Worm (Caenorhabditis elegans) whole organism, L1 larva: ENCODE measurements around the gene pqn-29.

ENCODE experiments used
- C16A3.4 ChIP-seq: fragments of 150-350 bp; optimal IDR thresholded peaks from 2 replicates; lab custom pipeline; 2014; ENCODE audit warnings: missing biosample characterization, missing genetic modification characterization
- F16B12.6 ChIP-seq: fragments of 150-350 bp; optimal IDR thresholded peaks from 2 replicates; lab custom pipeline; 2014; ENCODE audit warnings: missing biosample characterization, missing genetic modification characterization
- Y116A8C.19 ChIP-seq: sonication (generic microtip); optimal IDR thresholded peaks from 2 replicates; lab custom pipeline; 2016; ENCODE audit warnings: missing compliant biosample characterization, missing genetic modification characterization, borderline replicate concordance
- alr-1 ChIP-seq: fragments of 200-800 bp; sonication (Bioruptor generic); optimal IDR thresholded peaks from 2 replicates; lab custom pipeline; 2018; ENCODE audit warnings: borderline replicate concordance, mild to moderate bottlenecking, missing genetic modification characterization, missing compliant biosample characterization
- blmp-1 ChIP-seq: fragments of 150-350 bp; optimal IDR thresholded peaks from 2 replicates; lab custom pipeline; 2014; ENCODE audit warnings: missing biosample characterization, missing genetic modification characterization
- ceh-8 ChIP-seq: fragments of 200-800 bp; sonication (Bioruptor generic); optimal IDR thresholded peaks from 2 replicates; lab custom pipeline; 2018; ENCODE audit warnings: mild to moderate bottlenecking, missing genetic modification characterization, moderate library complexity, missing compliant biosample characterization
- ceh-82 ChIP-seq, 3 experiments: fragments of 150-350 bp in 1 of 3; sonication (generic microtip) in 2 of 3; optimal IDR thresholded peaks; 2 replicates each; lab custom pipeline; 2014 to 2017; ENCODE audit warnings: missing biosample characterization in 3 of 3, missing genetic modification characterization in 3 of 3
- dpl-1 ChIP-seq, 3 experiments: fragments of 150-350 bp in 2 of 3; sonication (generic microtip) in 1 of 3; optimal IDR thresholded peaks; 2 replicates each; lab custom pipeline; 2014 to 2017; ENCODE audit warnings: missing biosample characterization in 3 of 3, missing genetic modification characterization in 3 of 3, missing genetic modification reagents in 3 of 3
- efl-1 ChIP-seq, 4 experiments: fragments of 150-350 bp; optimal IDR thresholded peaks in 3 of 4; peaks in 1 of 4; 1 replicate in 1 of 4; 2 replicates in 3 of 4; lab custom pipeline; 2014; ENCODE audit warnings: missing biosample characterization in 2 of 4, missing genetic modification characterization in 2 of 4, missing genetic modification reagents in 2 of 4
- efl-3 ChIP-seq: fragments of 200-800 bp; sonication (Bioruptor generic); optimal IDR thresholded peaks from 2 replicates; lab custom pipeline; 2018; ENCODE audit warnings: mild to moderate bottlenecking, missing genetic modification characterization, missing compliant biosample characterization
- egl-13 ChIP-seq: sonication (generic microtip); optimal IDR thresholded peaks from 2 replicates; lab custom pipeline; 2016; ENCODE audit warnings: missing genotype, missing genetic modification reagents, missing genetic modification characterization, missing compliant biosample characterization
- elt-2 ChIP-seq: sonication (generic microtip); optimal IDR thresholded peaks from 2 replicates; lab custom pipeline; 2016; ENCODE audit warnings: missing genetic modification characterization, mild to moderate bottlenecking, inconsistent platforms, missing compliant biosample characterization, missing genetic modification reagents
- elt-3 ChIP-seq, 6 experiments: fragments of 150-350 bp in 1 of 6; sonication (generic microtip); optimal IDR thresholded peaks; 2 replicates each; lab custom pipeline; 2017 to 2018; ENCODE audit warnings: missing biosample characterization in 6 of 6, missing genetic modification characterization in 6 of 6, inconsistent platforms in 1 of 6
- ets-5 ChIP-seq: fragments of 200-800 bp; sonication (Bioruptor generic); IDR thresholded peaks from 2 replicates; pipeline ENCODE4 v1.3.6; 2022; ENCODE audit warnings: missing genetic modification characterization, missing compliant biosample characterization
- fkh-4 ChIP-seq: sonication (generic microtip); optimal IDR thresholded peaks from 2 replicates; lab custom pipeline; 2016; ENCODE audit warnings: missing compliant biosample characterization, missing genetic modification characterization, borderline replicate concordance
- fos-1 ChIP-seq: fragments of 150-350 bp; optimal IDR thresholded peaks from 2 replicates; lab custom pipeline; 2014; ENCODE audit warnings: missing biosample characterization, missing genetic modification characterization
- isw-1 ChIP-seq: fragments of 200-800 bp; sonication (Bioruptor generic); IDR thresholded peaks from 2 replicates; pipeline ENCODE4 v1.3.6; 2022; ENCODE audit warnings: missing genetic modification characterization, missing compliant biosample characterization
- lin-14 ChIP-seq: fragments of 200-800 bp; sonication (Bioruptor generic); optimal IDR thresholded peaks from 2 replicates; lab custom pipeline; 2018; ENCODE audit warnings: mild to moderate bottlenecking, missing genetic modification characterization, moderate library complexity, missing compliant biosample characterization
- lin-39 ChIP-seq: fragments of 150-350 bp; optimal IDR thresholded peaks from 2 replicates; lab custom pipeline; 2014; ENCODE audit warnings: missing biosample characterization, missing genetic modification reagents, missing genetic modification characterization
- lsy-2 ChIP-seq, 2 experiments: fragments of 150-350 bp; optimal IDR thresholded peaks; 2 replicates each; lab custom pipeline; 2014; ENCODE audit warnings: missing biosample characterization in 2 of 2, missing genetic modification characterization in 2 of 2
- mab-9 ChIP-seq: fragments of 200-800 bp; sonication (Bioruptor generic); IDR thresholded peaks from 2 replicates; pipeline ENCODE4 v1.3.6; 2022; ENCODE audit warnings: missing genetic modification reagents, missing genetic modification characterization, missing compliant biosample characterization
- mdl-1 ChIP-seq, 2 experiments: fragments of 150-350 bp; optimal IDR thresholded peaks; 2 replicates each; lab custom pipeline; 2014 to 2017; ENCODE audit warnings: missing biosample characterization in 2 of 2, missing genetic modification characterization in 2 of 2, inconsistent platforms in 1 of 2
- mef-2 ChIP-seq: fragments of 150-350 bp; optimal IDR thresholded peaks from 2 replicates; lab custom pipeline; 2014; ENCODE audit warnings: missing biosample characterization, missing genetic modification characterization
- mep-1 ChIP-seq: fragments of 150-350 bp; optimal IDR thresholded peaks from 2 replicates; lab custom pipeline; 2014; ENCODE audit warnings: missing biosample characterization, missing genetic modification characterization
- nhr-11 ChIP-seq: fragments of 150-350 bp; optimal IDR thresholded peaks from 2 replicates; lab custom pipeline; 2014; ENCODE audit warnings: missing biosample characterization, missing genetic modification characterization
- nhr-12 ChIP-seq: sonication (generic microtip); optimal IDR thresholded peaks from 2 replicates; lab custom pipeline; 2017; ENCODE audit warnings: missing biosample characterization, missing genetic modification characterization
- nhr-19 ChIP-seq: fragments of 200-800 bp; sonication (Bioruptor generic); conservative IDR thresholded peaks from 2 replicates; pipeline ENCODE4 v1.3.6; 2022; ENCODE audit warnings: missing genetic modification characterization, missing compliant biosample characterization
- nhr-20 ChIP-seq: sonication (generic microtip); optimal IDR thresholded peaks from 2 replicates; lab custom pipeline; 2016; ENCODE audit warnings: mild to moderate bottlenecking, missing genetic modification characterization, missing compliant biosample characterization
- nhr-237 ChIP-seq: fragments of 150-350 bp; optimal IDR thresholded peaks from 2 replicates; lab custom pipeline; 2014; ENCODE audit warnings: missing biosample characterization, missing genetic modification characterization
- nhr-71 ChIP-seq: sonication (generic microtip); optimal IDR thresholded peaks from 2 replicates; lab custom pipeline; 2016; ENCODE audit warnings: mild to moderate bottlenecking, missing genetic modification characterization, moderate library complexity, missing compliant biosample characterization
- nhr-76 ChIP-seq: sonication (generic microtip); optimal IDR thresholded peaks from 2 replicates; lab custom pipeline; 2017; ENCODE audit warnings: missing biosample characterization, missing genetic modification characterization
- nhr-77 ChIP-seq: fragments of 150-350 bp; optimal IDR thresholded peaks from 2 replicates; lab custom pipeline; 2014; ENCODE audit warnings: missing biosample characterization, missing genetic modification characterization
- nhr-85 ChIP-seq: sonication (generic microtip); peaks from one replicate; lab custom pipeline; 2016; ENCODE audit warnings: missing genetic modification characterization, inconsistent platforms, missing compliant biosample characterization
- nhr-90 ChIP-seq: sonication (generic microtip); optimal IDR thresholded peaks from 2 replicates; lab custom pipeline; 2016; ENCODE audit warnings: mild to moderate bottlenecking, missing genetic modification characterization, missing compliant biosample characterization; ENCODE audit not compliant: poor library complexity
- rnt-1 ChIP-seq: sonication (generic microtip); optimal IDR thresholded peaks from 2 replicates; lab custom pipeline; 2016; ENCODE audit warnings: mild to moderate bottlenecking, missing genetic modification characterization, moderate library complexity, missing compliant biosample characterization
- snu-23 ChIP-seq: sonication (generic microtip); optimal IDR thresholded peaks from 2 replicates; lab custom pipeline; 2016; ENCODE audit warnings: missing genetic modification characterization, missing compliant biosample characterization
- sox-4 ChIP-seq: sonication (generic microtip); optimal IDR thresholded peaks from 2 replicates; lab custom pipeline; 2016; ENCODE audit warnings: missing genetic modification characterization, missing compliant biosample characterization
- sptf-1 ChIP-seq: fragments of 150-350 bp; optimal IDR thresholded peaks from 2 replicates; lab custom pipeline; 2014; ENCODE audit warnings: missing biosample characterization, missing genetic modification characterization
- sup-37 ChIP-seq: fragments of 200-800 bp; sonication (Bioruptor generic); optimal IDR thresholded peaks from 2 replicates; lab custom pipeline; 2018; ENCODE audit warnings: mild to moderate bottlenecking, missing genetic modification characterization, missing compliant biosample characterization
- swsn-7 ChIP-seq: sonication (generic microtip); optimal IDR thresholded peaks from 2 replicates; lab custom pipeline; 2016; ENCODE audit warnings: missing genetic modification characterization, missing compliant biosample characterization
- tbx-2 ChIP-seq: sonication (generic microtip); optimal IDR thresholded peaks from 2 replicates; lab custom pipeline; 2016; ENCODE audit warnings: missing genetic modification characterization, missing compliant biosample characterization
- unc-130 ChIP-seq: fragments of 150-350 bp; optimal IDR thresholded peaks from 2 replicates; lab custom pipeline; 2017; ENCODE audit warnings: missing biosample characterization, missing genetic modification characterization, inconsistent platforms
- unc-62 ChIP-seq: fragments of 150-350 bp; optimal IDR thresholded peaks from 2 replicates; lab custom pipeline; 2014; ENCODE audit warnings: missing biosample characterization, missing genetic modification reagents, missing genetic modification characterization
- zag-1 ChIP-seq: fragments of 150-350 bp; optimal IDR thresholded peaks from 2 replicates; lab custom pipeline; 2014; ENCODE audit warnings: missing biosample characterization, missing genetic modification characterization
- zip-4 ChIP-seq: fragments of 200-800 bp; sonication (Bioruptor generic); optimal IDR thresholded peaks from 2 replicates; lab custom pipeline; 2018; ENCODE audit warnings: mild to moderate bottlenecking, missing genetic modification characterization, moderate library complexity, missing compliant biosample characterization
- ztf-11 ChIP-seq, 2 experiments: sonication (generic microtip); optimal IDR thresholded peaks; 2 replicates each; lab custom pipeline; 2016 to 2017; ENCODE audit warnings: missing genetic modification characterization in 2 of 2, missing biosample characterization in 1 of 2, missing compliant biosample characterization in 1 of 2

pqn-29 gene

DNA sequence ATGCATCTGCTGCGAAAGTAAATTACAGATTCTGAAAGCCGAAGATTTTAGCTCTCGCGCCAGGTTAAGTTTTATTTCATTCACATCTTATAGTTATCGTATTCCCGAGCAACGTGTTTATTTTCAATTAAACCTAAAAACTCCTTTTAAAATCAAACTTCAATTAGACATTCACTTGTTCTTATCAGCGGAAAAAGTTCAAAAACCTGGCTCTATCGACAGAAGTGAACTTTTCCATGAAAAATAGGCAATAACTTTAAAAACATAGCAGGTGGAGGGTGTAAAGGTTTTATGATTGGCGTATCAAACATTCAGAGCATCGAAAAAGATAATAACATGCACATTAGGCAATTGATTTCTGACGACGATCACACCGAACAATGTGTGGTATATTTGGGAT is 42.8 kb upstream of the pqn-29 start, which contains the start of gene ppat-1:
TSS of gene ppat-1 (plus strand) at position 316 of the 400 bp plus-strand sequence.
- TF ChIP-seq elt-2 (tag; lab: Kevin White, UChicago) = no peak
- peak; percentile 2 for TF ChIP-seq ceh-8

DNA sequence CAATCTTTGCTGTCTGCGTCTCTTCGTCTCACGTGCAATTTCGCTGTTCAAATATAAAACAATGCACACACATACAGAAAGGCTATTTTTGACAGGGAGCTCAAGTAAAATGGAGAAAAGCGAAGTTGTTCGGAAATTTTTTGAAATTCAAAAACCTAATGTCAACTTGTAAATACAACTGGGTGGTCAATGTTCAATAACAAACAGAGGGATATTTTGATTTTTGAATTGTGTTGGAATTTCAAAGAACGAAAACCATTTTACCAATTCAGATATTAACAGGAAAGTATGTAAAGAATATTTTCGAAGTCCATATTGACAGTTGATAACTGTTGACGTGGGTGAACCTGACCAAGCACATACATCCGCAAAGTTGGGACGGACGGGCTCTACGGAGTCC is 42.2 kb upstream of the pqn-29 start, which contains the start of gene tag-243:
TSS of gene tag-243 (minus strand) at position 101 of the 400 bp plus-strand sequence.
- TF ChIP-seq fkh-4 (tag; lab: Kevin White, UChicago) (no peak), nhr-11 (tag; lab: Kevin White, UChicago) (no peak), nhr-71 (tag; lab: Kevin White, UChicago) (peak; percentile 5), rnt-1 (peak; percentile 7), blmp-1 (tag; lab: Kevin White, UChicago) (no peak)

DNA sequence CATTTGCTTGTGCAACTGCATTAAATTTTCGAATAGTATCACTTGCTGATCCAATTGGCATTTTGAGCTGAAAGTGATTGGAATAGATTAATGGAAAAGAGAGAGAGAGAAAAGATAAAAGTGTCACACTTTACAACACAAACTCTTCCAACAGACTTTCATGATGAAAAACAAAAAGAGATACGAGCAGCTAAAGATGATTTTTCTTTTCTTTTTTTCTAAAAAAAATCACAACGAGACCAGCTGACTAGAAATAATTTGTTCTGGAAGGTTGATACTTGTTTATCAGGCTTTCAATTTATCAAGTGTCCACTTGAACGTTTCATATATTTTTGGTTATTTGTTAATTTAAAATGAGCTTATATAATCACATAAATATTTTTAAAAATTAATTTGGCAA is 41.0 kb upstream of the pqn-29 start:
- TF ChIP-seq ets-5 (GFP tag; lab: Robert Waterston, UW) (no peak), ceh-82 (tag; optimal IDR thresholded peaks at IDR 0.05; lab: Kevin White, UChicago) (no peak), nhr-90 (tag; lab: Kevin White, UChicago) (no peak), ztf-11 (tag; optimal IDR thresholded peaks at IDR 0.05; lab: Kevin White, UChicago) (no peak), swsn-7 (peak; percentile 0), mab-9 (GFP tag; lab: Robert Waterston, UW) (no peak), nhr-20 (tag; lab: Kevin White, UChicago) (peak; percentile 10), F16B12.6 (tag; lab: Kevin White, UChicago) (no peak), lsy-2 (tag; optimal IDR thresholded peaks at IDR 0.05; lab: Kevin White, UChicago) (peak; percentile 58 to 62), blmp-1 (tag; lab: Kevin White, UChicago) (no peak), nhr-237 (no peak), rnt-1 (peak; percentile 20), efl-1 (optimal IDR thresholded peaks at IDR 0.05; lab: Kevin White, UChicago) (peak in 1 of 2 experiments; percentile 12), efl-1 (GFP tag; optimal IDR thresholded peaks at IDR 0.05 in 1 of 2; lab: Kevin White, UChicago) (no peak), nhr-19 (peak; percentile 37), fos-1 (tag; lab: Kevin White, UChicago) (no peak), mdl-1 (tag; optimal IDR thresholded peaks at IDR 0.05; lab: Kevin White, UChicago) (no peak), ceh-8 (no peak), efl-3 (GFP tag; lab: Kevin White, UChicago) (no peak), snu-23 (GFP tag; lab: Kevin White, UChicago) (peak; percentile 58), sup-37 (GFP tag; lab: Kevin White, UChicago) (no peak), nhr-12 (tag; lab: Kevin White, UChicago) (no peak), mep-1 (tag; lab: Kevin White, UChicago) (peak; percentile 28), elt-2 (tag; lab: Kevin White, UChicago) (no peak), egl-13 (tag; lab: Kevin White, UChicago) (no peak), mef-2 (tag; lab: Kevin White, UChicago) (no peak), lin-14 (GFP tag; lab: Kevin White, UChicago) (peak; percentile 63), unc-130 (tag; lab: Kevin White, UChicago) (no peak), tbx-2 (tag; lab: Kevin White, UChicago) (no peak), unc-62 (GFP tag; lab: Kevin White, UChicago) (no peak), lin-39 (tag; lab: Kevin White, UChicago) (peak; percentile 17), nhr-71 (tag; lab: Kevin White, UChicago) (peak; percentile 77), isw-1 (GFP tag; lab: Robert Waterston, UW) (no peak), elt-3 (tag; optimal IDR thresholded peaks at IDR 0.05; lab: Kevin White, UChicago) (no peak), zag-1 (tag; lab: Kevin White, UChicago) (no peak), nhr-76 (tag; lab: Kevin White, UChicago) (no peak), Y116A8C.19 (tag; lab: Kevin White, UChicago) (no peak), alr-1 (no peak), dpl-1 (GFP tag; optimal IDR thresholded peaks at IDR 0.05; lab: Kevin White, UChicago) (peak in 1 of 3 experiments; percentile 1), nhr-77 (no peak), C16A3.4 (tag; lab: Kevin White, UChicago) (no peak), zip-4 (GFP tag; lab: Kevin White, UChicago) (no peak), sptf-1 (tag; lab: Kevin White, UChicago) (no peak), nhr-85 (no peak), sox-4 (tag; lab: Kevin White, UChicago) (no peak)
